Worm (Caenorhabditis elegans): ENCODE results near the gene cyp-37A1.
"Not testable (repeated sequence)": the region's sequence is repeated elsewhere in the genome, so short reads cannot be mapped to it uniquely, and the experiment has no call there.

Gene cyp-37A1

ce11 chrII:14005183-14005582 lies 11.6 kb downstream of the cyp-37A1 start:
- TF ChIP-seq syd-9 (tag; optimal IDR thresholded peaks at IDR 0.05) (no peak), ttx-3 (tag; optimal IDR thresholded peaks at IDR 0.05) (no peak), hlh-8 (tag; optimal IDR thresholded peaks at IDR 0.05) (no peak), pag-3 (tag; optimal IDR thresholded peaks at IDR 0.05; ENCODE audit: borderline replicate concordance) (no peak), unc-86 (tag; optimal IDR thresholded peaks at IDR 0.05) (no peak)

- no peak for TF ChIP-seq elt-4 (tag; optimal IDR thresholded peaks at IDR 0.05)
- peak; percentile 21 for TF ChIP-seq ceh-31 (tag; optimal IDR thresholded peaks at IDR 0.05)
Observed at ce11 chrII:14004770-14005169, 12.0 kb downstream of the cyp-37A1 start.

ce11 chrII:14003821-14004430 lies 12.8 kb downstream of the cyp-37A1 start:
- no peak for TF ChIP-seq hlh-30 (tag; optimal IDR thresholded peaks at IDR 0.05; ENCODE audit: insufficient read depth)
- no peak for TF ChIP-seq sox-2 (GFP tag; IDR thresholded peaks at IDR 0.05)
- TF ChIP-seq hlh-13 (GFP tag; optimal IDR thresholded peaks at IDR 0.05), result no peak
- no peak for TF ChIP-seq C08G9.2 (tag; optimal IDR thresholded peaks at IDR 0.05)
- TF ChIP-seq pag-3 (tag; optimal IDR thresholded peaks at IDR 0.05; ENCODE audit: borderline replicate concordance), result no peak
- TF ChIP-seq ahr-1 (tag; optimal IDR thresholded peaks at IDR 0.05), result no peak
- TF ChIP-seq ceh-34 (tag; optimal IDR thresholded peaks at IDR 0.05), result no peak
- TF ChIP-seq ttx-3 (tag; optimal IDR thresholded peaks at IDR 0.05), result no peak
- no peak for TF ChIP-seq pqm-1 (tag; optimal IDR thresholded peaks at IDR 0.05)
- TF ChIP-seq unc-55 (GFP tag; optimal IDR thresholded peaks at IDR 0.05), result no peak

- no peak for TF ChIP-seq ceh-2 (tag; optimal IDR thresholded peaks at IDR 0.05)
- TF ChIP-seq lin-11 (tag; optimal IDR thresholded peaks at IDR 0.05), result no peak
- TF ChIP-seq npax-4 (tag; optimal IDR thresholded peaks at IDR 0.05), result no peak
- no peak for TF ChIP-seq dmd-4 (tag; optimal IDR thresholded peaks at IDR 0.05; ENCODE audit: borderline replicate concordance)
- no peak for TF ChIP-seq nhr-232 (tag; optimal IDR thresholded peaks at IDR 0.05)
- TF ChIP-seq tbx-2 (tag; optimal IDR thresholded peaks at IDR 0.05), result no peak
- TF ChIP-seq ahr-1 (tag; optimal IDR thresholded peaks at IDR 0.05), result no peak
- no peak for TF ChIP-seq tbx-7 (tag; optimal IDR thresholded peaks at IDR 0.05)
- TF ChIP-seq unc-42 (tag; optimal IDR thresholded peaks at IDR 0.05), result no peak
- TF ChIP-seq hlh-6 (tag; optimal IDR thresholded peaks at IDR 0.05), result no peak
- no peak for TF ChIP-seq C08G9.2 (tag; optimal IDR thresholded peaks at IDR 0.05)
Observed at ce11 chrII:14002200-14002599, 14.6 kb downstream of the cyp-37A1 start, which contains the start of gene F01D5.5. F01D5.5 (minus strand) TSS chrII:14002300.

- TF ChIP-seq ceh-45 (GFP tag; IDR thresholded peaks at IDR 0.05); ceh-30 (tag; optimal IDR thresholded peaks at IDR 0.05); tbx-7 (tag; optimal IDR thresholded peaks at IDR 0.05): not testable (repeated sequence)
Observed at ce11 chrII:14000044-14000443, 16.7 kb downstream of the cyp-37A1 start, which contains the start of gene F01D5.3. F01D5.3 (minus strand) TSS chrII:14000144.

ce11 chrII:13998964-13999363 lies 17.8 kb downstream of the cyp-37A1 start, which contains the start of gene F01D5.2:
F01D5.2 (minus strand) TSS chrII:13999064.
- no peak for TF ChIP-seq hlh-15 (tag; optimal IDR thresholded peaks at IDR 0.05)
- no peak for TF ChIP-seq syd-9 (tag; optimal IDR thresholded peaks at IDR 0.05)
- no peak for TF ChIP-seq ceh-2 (tag; optimal IDR thresholded peaks at IDR 0.05)
- no peak for TF ChIP-seq npax-4 (tag; optimal IDR thresholded peaks at IDR 0.05)
- TF ChIP-seq ets-4 (tag; optimal IDR thresholded peaks at IDR 0.05), result no peak
- TF ChIP-seq fkh-10 (GFP tag; optimal IDR thresholded peaks at IDR 0.05), result no peak
- TF ChIP-seq sdc-2 (tag; optimal IDR thresholded peaks at IDR 0.05), result no peak
- no peak for TF ChIP-seq sox-2 (GFP tag; IDR thresholded peaks at IDR 0.05)
- TF ChIP-seq zip-5 (tag; optimal IDR thresholded peaks at IDR 0.05), result no peak
- no peak for TF ChIP-seq unc-42 (tag; optimal IDR thresholded peaks at IDR 0.05)
- TF ChIP-seq pax-1 (tag; optimal IDR thresholded peaks at IDR 0.05), result no peak
- no peak for TF ChIP-seq fkh-6 (tag; optimal IDR thresholded peaks at IDR 0.05)
- TF ChIP-seq ceh-18 (tag; optimal IDR thresholded peaks at IDR 0.05), result no peak
- no peak for TF ChIP-seq ttx-3 (tag; optimal IDR thresholded peaks at IDR 0.05)
- TF ChIP-seq eyg-1 (tag; optimal IDR thresholded peaks at IDR 0.05), result no peak
- no peak for TF ChIP-seq ceh-9 (tag; optimal IDR thresholded peaks at IDR 0.05)
- no peak for TF ChIP-seq fax-1 (tag; optimal IDR thresholded peaks at IDR 0.05)
- TF ChIP-seq ama-1 (optimal IDR thresholded peaks at IDR 0.05), result no peak
- TF ChIP-seq odd-2 (tag; optimal IDR thresholded peaks at IDR 0.05), result no peak

Data from whole organism, late embryonic.